Worm (Caenorhabditis elegans): ENCODE data around the gene C07A9.12.

Gene C07A9.12

ce11 chrIII:9731313-9731912 is 4.1 kb upstream of the C07A9.12 start:
- TF ChIP-seq lin-39 (tag; optimal IDR thresholded peaks at IDR 0.05) (peak; percentile 66), unc-62 (GFP tag; optimal IDR thresholded peaks at IDR 0.05) (peak; percentile 42), jun-1 (tag; optimal IDR thresholded peaks at IDR 0.05) (no peak)

- TF ChIP-seq ceh-82 (tag; optimal IDR thresholded peaks at IDR 0.05) = no peak
- TF ChIP-seq unc-62 (GFP tag; optimal IDR thresholded peaks at IDR 0.05) = no peak
- TF ChIP-seq nhr-67 (tag; optimal IDR thresholded peaks at IDR 0.05) = no peak
- no peak for TF ChIP-seq ceh-28 (tag; optimal IDR thresholded peaks at IDR 0.05)
- no peak for TF ChIP-seq ceh-16 (tag; optimal IDR thresholded peaks at IDR 0.05)
- TF ChIP-seq pqm-1 (tag; optimal IDR thresholded peaks at IDR 0.05) = no peak
- TF ChIP-seq ZK546.5 (tag; optimal IDR thresholded peaks at IDR 0.05) = no peak
- TF ChIP-seq mdl-1 (tag; optimal IDR thresholded peaks at IDR 0.05) = no peak
- TF ChIP-seq fos-1 (tag; optimal IDR thresholded peaks at IDR 0.05) = no peak
- no peak for TF ChIP-seq nhr-77 (tag; optimal IDR thresholded peaks at IDR 0.05)
- no peak for TF ChIP-seq mml-1 (tag; optimal IDR thresholded peaks at IDR 0.05)
- no peak for TF ChIP-seq daf-12 (tag; optimal IDR thresholded peaks at IDR 0.05)
- no peak for TF ChIP-seq elt-1 (tag; optimal IDR thresholded peaks at IDR 0.05)
- no peak for TF ChIP-seq snpc-4 (tag; optimal IDR thresholded peaks at IDR 0.05)
- TF ChIP-seq nfya-1 (tag; optimal IDR thresholded peaks at IDR 0.05; ENCODE audit: insufficient read depth) = no peak
These were observed 3.1 kb upstream of the C07A9.12 start for ce11 chrIII:9730407-9730806.

- no peak for TF ChIP-seq ceh-82 (tag; optimal IDR thresholded peaks at IDR 0.05)
- no peak for TF ChIP-seq tbx-2 (tag; optimal IDR thresholded peaks at IDR 0.05)
- no peak for TF ChIP-seq ztf-4 (tag; optimal IDR thresholded peaks at IDR 0.05)
- TF ChIP-seq jun-1 (tag; optimal IDR thresholded peaks at IDR 0.05) = no peak
These were observed 2.2 kb downstream of the C07A9.12 start, which contains the start of gene clec-162 for ce11 chrIII:9725114-9725513. clec-162 (minus strand) TSS chrIII:9725214.

ce11 chrIII:9721991-9722390 is 5.3 kb downstream of the C07A9.12 start:
- no peak for TF ChIP-seq nhr-11 (tag; optimal IDR thresholded peaks at IDR 0.05)
- peak; percentile 35 for TF ChIP-seq pha-4 (tag; optimal IDR thresholded peaks at IDR 0.05)
- no peak for TF ChIP-seq nhr-67 (tag; optimal IDR thresholded peaks at IDR 0.05)
- TF ChIP-seq hmg-11 (tag; optimal IDR thresholded peaks at IDR 0.05) = no peak
- no peak for TF ChIP-seq lin-15B (tag; optimal IDR thresholded peaks at IDR 0.05)
- no peak for TF ChIP-seq lsy-12 (tag; optimal IDR thresholded peaks at IDR 0.05)
- no peak for TF ChIP-seq fos-1 (tag; optimal IDR thresholded peaks at IDR 0.05)
- no peak for TF ChIP-seq egl-27 (tag; optimal IDR thresholded peaks at IDR 0.05)
- no peak for TF ChIP-seq snpc-4 (tag; optimal IDR thresholded peaks at IDR 0.05)
- TF ChIP-seq unc-39 (tag; optimal IDR thresholded peaks at IDR 0.05) = no peak
- no peak for TF ChIP-seq zag-1 (tag; optimal IDR thresholded peaks at IDR 0.05)
- no peak for TF ChIP-seq fkh-2 (tag; optimal IDR thresholded peaks at IDR 0.05)
- peak; percentile 95 for TF ChIP-seq pqm-1 (tag; optimal IDR thresholded peaks at IDR 0.05)
- TF ChIP-seq nhr-23 (tag; optimal IDR thresholded peaks at IDR 0.05) = no peak
- peak; percentile 16 for TF ChIP-seq jun-1 (tag; optimal IDR thresholded peaks at IDR 0.05)
- no peak for TF ChIP-seq lin-39 (tag; optimal IDR thresholded peaks at IDR 0.05)
- TF ChIP-seq eor-1 (tag; optimal IDR thresholded peaks at IDR 0.05) = no peak
- no peak for TF ChIP-seq elt-3 (tag; optimal IDR thresholded peaks at IDR 0.05)
- TF ChIP-seq nhr-237 (tag; optimal IDR thresholded peaks at IDR 0.05) = no peak
- no peak for TF ChIP-seq skn-1 (tag; optimal IDR thresholded peaks at IDR 0.05)
- no peak for TF ChIP-seq nhr-25 (tag; optimal IDR thresholded peaks at IDR 0.05)
- TF ChIP-seq mdl-1 (tag; optimal IDR thresholded peaks at IDR 0.05) = no peak
- TF ChIP-seq nhr-77 (tag; optimal IDR thresholded peaks at IDR 0.05) = no peak
- TF ChIP-seq nhr-76 (tag; optimal IDR thresholded peaks at IDR 0.05) = no peak
- TF ChIP-seq elt-1 (tag; optimal IDR thresholded peaks at IDR 0.05) = no peak
- TF ChIP-seq egl-5 (tag; optimal IDR thresholded peaks at IDR 0.05) = no peak
- TF ChIP-seq ztf-11 (tag; optimal IDR thresholded peaks at IDR 0.05) = no peak
- no peak for TF ChIP-seq ceh-82 (tag; optimal IDR thresholded peaks at IDR 0.05)
- TF ChIP-seq unc-62 (GFP tag; optimal IDR thresholded peaks at IDR 0.05) = no peak
- TF ChIP-seq aly-2 (tag; optimal IDR thresholded peaks at IDR 0.05) = no peak
- TF ChIP-seq mml-1 (tag; optimal IDR thresholded peaks at IDR 0.05) = no peak
- no peak for TF ChIP-seq ceh-9 (tag; optimal IDR thresholded peaks at IDR 0.05)
- TF ChIP-seq ceh-16 (tag; optimal IDR thresholded peaks at IDR 0.05) = no peak
- no peak for TF ChIP-seq tbx-2 (tag; optimal IDR thresholded peaks at IDR 0.05)
- peak; percentile 97 for TF ChIP-seq elt-2 (tag; optimal IDR thresholded peaks at IDR 0.05)

Measured in whole organism, L3 larva.